Worm (Caenorhabditis elegans): Measurements from ENCODE around the gene W08G11.1.

The W08G11.1 gene

ce11 chrV:16361350-16361749 is 14.5 kb downstream of the W08G11.1 start:
- TF ChIP-seq nfya-1 (tag; optimal IDR thresholded peaks at IDR 0.05) (peak; percentile 99), unc-3 (GFP tag; conservative IDR thresholded peaks at IDR 0.05) (no peak), unc-3 (tag; optimal IDR thresholded peaks at IDR 0.05) (no peak), odd-2 (tag; optimal IDR thresholded peaks at IDR 0.05) (no peak), K02D7.2 (tag; optimal IDR thresholded peaks at IDR 0.05) (no peak)

- TF ChIP-seq ama-1 (optimal IDR thresholded peaks at IDR 0.05) (peak; percentile 53), ceh-19 (GFP tag; optimal IDR thresholded peaks at IDR 0.05) (no peak), lin-11 (tag; optimal IDR thresholded peaks at IDR 0.05) (no peak)
Measured at ce11 chrV:16367575-16367974, 20.7 kb downstream of the W08G11.1 start, which contains the start of gene W08G11.3. W08G11.3 (plus strand) TSS chrV:16367681.

- TF ChIP-seq ceh-2 (tag; optimal IDR thresholded peaks at IDR 0.05) (no peak), che-1 (tag; optimal IDR thresholded peaks at IDR 0.05) (no peak), sdc-2 (tag; optimal IDR thresholded peaks at IDR 0.05) (no peak), ceh-45 (GFP tag; IDR thresholded peaks at IDR 0.05) (no peak), fkh-10 (GFP tag; optimal IDR thresholded peaks at IDR 0.05) (no peak), ceh-30 (tag; optimal IDR thresholded peaks at IDR 0.05) (no peak)
Measured at ce11 chrV:16368143-16368542, 21.3 kb downstream of the W08G11.1 start.

- TF ChIP-seq lin-11 (tag; optimal IDR thresholded peaks at IDR 0.05) (peak; percentile 45), gmeb-2 (tag; optimal IDR thresholded peaks at IDR 0.05) (peak; percentile 69), pag-3 (tag; optimal IDR thresholded peaks at IDR 0.05; ENCODE audit: borderline replicate concordance) (peak; percentile 21), nfya-1 (tag; optimal IDR thresholded peaks at IDR 0.05) (peak; percentile 25), ceh-45 (GFP tag; IDR thresholded peaks at IDR 0.05) (peak; percentile 54; the same call in 1 of the 2 replicates), pqm-1 (tag; optimal IDR thresholded peaks at IDR 0.05) (peak; percentile 45), unc-86 (tag; optimal IDR thresholded peaks at IDR 0.05) (peak; percentile 45), pros-1 (tag; optimal IDR thresholded peaks at IDR 0.05) (peak; percentile 72), fax-1 (tag; optimal IDR thresholded peaks at IDR 0.05) (peak; percentile 60), elt-4 (tag; optimal IDR thresholded peaks at IDR 0.05) (peak; percentile 81), ceh-19 (GFP tag; optimal IDR thresholded peaks at IDR 0.05) (peak; percentile 73), pax-1 (tag; optimal IDR thresholded peaks at IDR 0.05) (no peak), dmd-4 (tag; optimal IDR thresholded peaks at IDR 0.05; ENCODE audit: borderline replicate concordance) (no peak), C08G9.2 (tag; optimal IDR thresholded peaks at IDR 0.05) (peak; percentile 58), ama-1 (optimal IDR thresholded peaks at IDR 0.05) (no peak), ceh-14 (tag; optimal IDR thresholded peaks at IDR 0.05) (peak; percentile 29), ceh-6 (GFP tag; optimal IDR thresholded peaks at IDR 0.05) (peak; percentile 71), nhr-232 (tag; optimal IDR thresholded peaks at IDR 0.05) (peak; percentile 70), sox-2 (GFP tag; IDR thresholded peaks at IDR 0.05) (peak; percentile 6; the same call in 1 of the 2 replicates), ets-4 (tag; optimal IDR thresholded peaks at IDR 0.05) (no peak), ceh-18 (tag; optimal IDR thresholded peaks at IDR 0.05) (peak; percentile 71), ttx-3 (tag; optimal IDR thresholded peaks at IDR 0.05) (peak; percentile 44), hlh-8 (tag; optimal IDR thresholded peaks at IDR 0.05) (peak; percentile 44), ceh-22 (tag; optimal IDR thresholded peaks at IDR 0.05) (no peak), npax-4 (tag; optimal IDR thresholded peaks at IDR 0.05) (peak; percentile 38), hlh-6 (tag; optimal IDR thresholded peaks at IDR 0.05) (peak; percentile 73), eyg-1 (tag; optimal IDR thresholded peaks at IDR 0.05) (peak; percentile 59), hlh-15 (tag; optimal IDR thresholded peaks at IDR 0.05) (peak; percentile 34), hlh-13 (GFP tag; optimal IDR thresholded peaks at IDR 0.05) (peak; percentile 11), sdc-2 (tag; optimal IDR thresholded peaks at IDR 0.05) (peak; percentile 58), pat-9 (tag; optimal IDR thresholded peaks at IDR 0.05) (peak; percentile 65), pha-4 (tag; optimal IDR thresholded peaks at IDR 0.05) (no peak), C38D4.7 (GFP tag; optimal IDR thresholded peaks at IDR 0.05) (peak; percentile 34), sox-4 (tag; optimal IDR thresholded peaks at IDR 0.05) (peak; percentile 47), ceh-48 (tag; optimal IDR thresholded peaks at IDR 0.05) (no peak), ztf-16 (tag; optimal IDR thresholded peaks at IDR 0.05) (peak; percentile 61), ceh-24 (tag; optimal IDR thresholded peaks at IDR 0.05) (no peak), ceh-30 (tag; optimal IDR thresholded peaks at IDR 0.05) (no peak), che-1 (tag; optimal IDR thresholded peaks at IDR 0.05) (peak; percentile 64), zip-5 (tag; optimal IDR thresholded peaks at IDR 0.05) (peak; percentile 38), tbx-7 (tag; optimal IDR thresholded peaks at IDR 0.05) (no peak)
Measured at ce11 chrV:16370039-16370438, 23.2 kb downstream of the W08G11.1 start.

Measured in whole organism, late embryonic.